Worm (Caenorhabditis elegans) whole organism, L3 larva: Measurements from ENCODE around the gene Y113G7B.27.

Source experiments
- R02D3.7 ChIP-seq: fragments of 150-350 bp; optimal IDR thresholded peaks from 2 replicates; lab custom pipeline; 2014; ENCODE audit warnings: missing biosample characterization, missing genetic modification characterization
- aly-2 ChIP-seq: fragments of 150-350 bp; optimal IDR thresholded peaks from 2 replicates; lab custom pipeline; 2014; ENCODE audit warnings: missing biosample characterization, missing genetic modification characterization
- ceh-16 ChIP-seq: sonication (generic microtip); optimal IDR thresholded peaks from 2 replicates; lab custom pipeline; 2017; ENCODE audit warnings: missing biosample characterization, missing genetic modification characterization
- ceh-28 ChIP-seq: fragments of 150-350 bp; optimal IDR thresholded peaks from 2 replicates; lab custom pipeline; 2014; ENCODE audit warnings: missing biosample characterization, missing genetic modification reagents, missing genetic modification characterization
- ceh-9 ChIP-seq: sonication (generic microtip); optimal IDR thresholded peaks from 2 replicates; lab custom pipeline; 2018; ENCODE audit warnings: missing biosample characterization, missing genetic modification characterization
- daf-12 ChIP-seq: fragments of 150-350 bp; optimal IDR thresholded peaks from 2 replicates; lab custom pipeline; 2014; ENCODE audit warnings: missing biosample characterization, missing genetic modification reagents, missing genetic modification characterization
- egl-5 ChIP-seq: fragments of 150-350 bp; optimal IDR thresholded peaks from 2 replicates; lab custom pipeline; 2017; ENCODE audit warnings: missing biosample characterization, missing genetic modification reagents, missing genetic modification characterization, inconsistent platforms
- elt-1 ChIP-seq: fragments of 150-350 bp; optimal IDR thresholded peaks from 2 replicates; lab custom pipeline; 2014; ENCODE audit warnings: missing biosample characterization, missing genetic modification characterization
- elt-2 ChIP-seq: sonication (generic microtip); optimal IDR thresholded peaks from 2 replicates; lab custom pipeline; 2016; ENCODE audit warnings: missing genetic modification reagents, mild to moderate bottlenecking, missing genetic modification characterization, missing compliant biosample characterization
- elt-3 ChIP-seq, 3 experiments: fragments of 150-350 bp in 1 of 3; sonication (generic microtip) in 2 of 3; optimal IDR thresholded peaks; 2 replicates in 2 of 3; 4 replicates in 1 of 3; lab custom pipeline; 2014 to 2017; ENCODE audit warnings: missing biosample characterization in 3 of 3, missing genetic modification characterization in 3 of 3
- fkh-10 ChIP-seq: sonication (generic microtip); optimal IDR thresholded peaks from 2 replicates; lab custom pipeline; 2017; ENCODE audit warnings: missing biosample characterization, missing genetic modification reagents, missing genetic modification characterization
- fkh-2 ChIP-seq: fragments of 150-350 bp; optimal IDR thresholded peaks from 2 replicates; lab custom pipeline; 2014; ENCODE audit warnings: missing biosample characterization, missing genetic modification reagents, missing genetic modification characterization
- hmg-11 ChIP-seq: sonication (generic microtip); optimal IDR thresholded peaks from 2 replicates; lab custom pipeline; 2016; ENCODE audit warnings: missing genetic modification characterization, missing compliant biosample characterization
- jun-1 ChIP-seq: fragments of 150-350 bp; optimal IDR thresholded peaks from 2 replicates; lab custom pipeline; 2014; ENCODE audit warnings: missing biosample characterization, missing genetic modification reagents, missing genetic modification characterization
- lin-15B ChIP-seq: fragments of 150-350 bp; optimal IDR thresholded peaks from 2 replicates; lab custom pipeline; 2014; ENCODE audit warnings: missing biosample characterization, missing genetic modification characterization
- lsy-12 ChIP-seq: sonication (generic microtip); optimal IDR thresholded peaks from 2 replicates; lab custom pipeline; 2016; ENCODE audit warnings: mild to moderate bottlenecking, missing genetic modification characterization, missing compliant biosample characterization
- mml-1 ChIP-seq: fragments of 150-350 bp; sonication (generic microtip); optimal IDR thresholded peaks from 3 replicates; lab custom pipeline; 2014; ENCODE audit warnings: missing biosample characterization, missing genetic modification characterization
- nfya-1 ChIP-seq: sonication (generic microtip); optimal IDR thresholded peaks from 2 replicates; lab custom pipeline; 2017; ENCODE audit warnings: missing genetic modification characterization, mild to moderate bottlenecking, missing compliant biosample characterization, antibody characterized with exemption, moderate library complexity; ENCODE audit not compliant: insufficient read depth
- nhr-11 ChIP-seq: fragments of 150-350 bp; optimal IDR thresholded peaks from 2 replicates; lab custom pipeline; 2014; ENCODE audit warnings: missing biosample characterization, missing genetic modification characterization
- nhr-12 ChIP-seq: fragments of 150-350 bp; optimal IDR thresholded peaks from 2 replicates; lab custom pipeline; 2014; ENCODE audit warnings: missing biosample characterization, missing genetic modification characterization
- nhr-23 ChIP-seq: fragments of 150-350 bp; optimal IDR thresholded peaks from 2 replicates; lab custom pipeline; 2014; ENCODE audit warnings: missing biosample characterization, missing genetic modification reagents, missing genetic modification characterization
- nhr-25 ChIP-seq: sonication (generic microtip); optimal IDR thresholded peaks from 2 replicates; lab custom pipeline; 2017; ENCODE audit warnings: missing biosample characterization, missing genetic modification characterization
- nhr-43 ChIP-seq: sonication (generic microtip); optimal IDR thresholded peaks from 2 replicates; lab custom pipeline; 2016; ENCODE audit warnings: mild to moderate bottlenecking, missing genetic modification characterization, missing compliant biosample characterization; ENCODE audit not compliant: poor library complexity, severe bottlenecking
- nhr-67 ChIP-seq: fragments of 150-350 bp; optimal IDR thresholded peaks from 2 replicates; lab custom pipeline; 2014; ENCODE audit warnings: missing biosample characterization, missing genetic modification characterization
- nhr-77 ChIP-seq: fragments of 150-350 bp; optimal IDR thresholded peaks from 2 replicates; lab custom pipeline; 2014; ENCODE audit warnings: missing biosample characterization, missing genetic modification characterization
- pha-4 ChIP-seq: fragments of 150-350 bp; optimal IDR thresholded peaks from 2 replicates; lab custom pipeline; 2014; ENCODE audit warnings: missing biosample characterization, missing genetic modification reagents, missing genetic modification characterization
- pqm-1 ChIP-seq: fragments of 150-350 bp; optimal IDR thresholded peaks from 2 replicates; lab custom pipeline; 2017; ENCODE audit warnings: missing biosample characterization, missing genetic modification characterization, inconsistent platforms
- sea-2 ChIP-seq: fragments of 150-350 bp; sonication (generic microtip); optimal IDR thresholded peaks from 4 replicates; lab custom pipeline; 2014; ENCODE audit warnings: missing biosample characterization, missing genetic modification reagents, missing genetic modification characterization
- skn-1 ChIP-seq: fragments of 150-350 bp; optimal IDR thresholded peaks from 2 replicates; lab custom pipeline; 2014; ENCODE audit warnings: missing biosample characterization, missing genetic modification characterization
- snpc-4 ChIP-seq: fragments of 150-350 bp; optimal IDR thresholded peaks from 2 replicates; lab custom pipeline; 2014; ENCODE audit warnings: missing biosample characterization, missing genetic modification characterization
- tbx-2 ChIP-seq: sonication (generic microtip); optimal IDR thresholded peaks from 2 replicates; lab custom pipeline; 2016; ENCODE audit warnings: mild to moderate bottlenecking, missing genetic modification characterization, missing compliant biosample characterization
- unc-39 ChIP-seq: sonication (generic microtip); optimal IDR thresholded peaks from 4 replicates; lab custom pipeline; 2017; ENCODE audit warnings: missing biosample characterization, missing genetic modification characterization
- zag-1 ChIP-seq: fragments of 150-350 bp; optimal IDR thresholded peaks from 2 replicates; lab custom pipeline; 2014; ENCODE audit warnings: missing biosample characterization, missing genetic modification characterization
- ztf-11 ChIP-seq: fragments of 150-350 bp; optimal IDR thresholded peaks from 2 replicates; lab custom pipeline; 2014; ENCODE audit warnings: missing biosample characterization, missing genetic modification characterization
- ztf-4 ChIP-seq: fragments of 150-350 bp; optimal IDR thresholded peaks from 2 replicates; lab custom pipeline; 2014; ENCODE audit warnings: missing biosample characterization, missing genetic modification characterization

Y113G7B.27 gene

ce11 chrV:20192102-20192880 is at the start of gene Y113G7B.27, which contains the start of gene fbxa-115:
Gene Y113G7B.27 (plus strand): TSS chrV:20192830.
Gene fbxa-115 (minus strand): TSS chrV:20192152.
- TF ChIP-seq elt-3 (tag; optimal IDR thresholded peaks at IDR 0.05; lab: Kevin White, UChicago) (no peak), skn-1 (tag; lab: Kevin White, UChicago) (peak; percentile 72)

ce11 chrV:20143711-20144110 is 48.9 kb upstream of the Y113G7B.27 start:
- TF ChIP-seq sea-2 (GFP tag; lab: Kevin White, UChicago) (no peak), nhr-67 (tag; lab: Kevin White, UChicago) (no peak), nhr-43 (tag; lab: Kevin White, UChicago) (no peak), aly-2 (tag; lab: Kevin White, UChicago) (no peak), ceh-28 (no peak), fkh-2 (tag; lab: Kevin White, UChicago) (no peak), ztf-4 (tag; lab: Kevin White, UChicago) (no peak), lin-15B (tag; lab: Kevin White, UChicago) (no peak), egl-5 (tag; lab: Kevin White, UChicago) (no peak), nfya-1 (no peak), jun-1 (tag; lab: Kevin White, UChicago) (no peak), pqm-1 (tag; lab: Kevin White, UChicago) (no peak), ceh-16 (tag; lab: Kevin White, UChicago) (no peak), elt-2 (tag; lab: Kevin White, UChicago) (no peak), fkh-10 (GFP tag; lab: Kevin White, UChicago) (no peak), nhr-11 (tag; lab: Kevin White, UChicago) (no peak), zag-1 (tag; lab: Kevin White, UChicago) (no peak), mml-1 (tag; lab: Kevin White, UChicago) (no peak), hmg-11 (no peak)

ce11 chrV:20147662-20148245 is 44.9 kb upstream of the Y113G7B.27 start, which contains the start of gene Y113G7A.13:
Gene Y113G7A.13 (plus strand): TSS chrV:20148195.
- no peak for TF ChIP-seq nhr-77 (tag; lab: Kevin White, UChicago)
- TF ChIP-seq lsy-12 (tag; lab: Kevin White, UChicago) = no peak
- TF ChIP-seq pqm-1 (tag; lab: Kevin White, UChicago) = peak; percentile 80
- TF ChIP-seq nhr-25 (tag; lab: Kevin White, UChicago) = no peak
- TF ChIP-seq elt-1 (tag; lab: Kevin White, UChicago) = no peak
- TF ChIP-seq hmg-11 = no peak
- peak; percentile 54 for TF ChIP-seq pha-4 (tag; lab: Kevin White, UChicago)
- TF ChIP-seq snpc-4 (tag; lab: Kevin White, UChicago) = no peak
- TF ChIP-seq nfya-1 = no peak
- TF ChIP-seq nhr-23 = no peak
- TF ChIP-seq ceh-28 = peak; percentile 35
- no peak for TF ChIP-seq nhr-12 (tag; lab: Kevin White, UChicago)
- TF ChIP-seq ceh-9 = no peak
- peak; percentile 97 for TF ChIP-seq elt-2 (tag; lab: Kevin White, UChicago)
- TF ChIP-seq R02D3.7 = no peak
- TF ChIP-seq lin-15B (tag; lab: Kevin White, UChicago) = no peak
- no peak for TF ChIP-seq sea-2 (GFP tag; lab: Kevin White, UChicago)
- no peak for TF ChIP-seq unc-39 (tag; lab: Kevin White, UChicago)
- TF ChIP-seq tbx-2 (tag; lab: Kevin White, UChicago) = no peak
- TF ChIP-seq jun-1 (tag; lab: Kevin White, UChicago) = peak; percentile 36
- no peak for TF ChIP-seq skn-1 (tag; lab: Kevin White, UChicago)
- no peak for TF ChIP-seq fkh-2 (tag; lab: Kevin White, UChicago)
- no peak for TF ChIP-seq ztf-11 (tag; lab: Kevin White, UChicago)
- no peak for TF ChIP-seq daf-12
- TF ChIP-seq, all 47 proteins: peak for 5
